Worm (Caenorhabditis elegans) whole organism, L1 larva: Measurements from ENCODE around the gene R151.1.
A peak's percentile ranks its signal among the peaks of the same experiment; 100 is the strongest.

Experiments used
- C16A3.4 ChIP-seq: fragments of 150-350 bp; optimal IDR thresholded peaks from 2 replicates; lab custom pipeline; 2014; ENCODE audit warnings: missing biosample characterization, missing genetic modification characterization
- Y116A8C.19 ChIP-seq: sonication (generic microtip); optimal IDR thresholded peaks from 2 replicates; lab custom pipeline; 2016; ENCODE audit warnings: missing compliant biosample characterization, missing genetic modification characterization, borderline replicate concordance
- aly-2 ChIP-seq: fragments of 150-350 bp; optimal IDR thresholded peaks from 2 replicates; lab custom pipeline; 2014; ENCODE audit warnings: missing biosample characterization, missing genetic modification characterization
- blmp-1 ChIP-seq: fragments of 150-350 bp; optimal IDR thresholded peaks from 2 replicates; lab custom pipeline; 2014; ENCODE audit warnings: missing biosample characterization, missing genetic modification characterization
- ceh-8 ChIP-seq: fragments of 200-800 bp; sonication (Bioruptor generic); optimal IDR thresholded peaks from 2 replicates; lab custom pipeline; 2018; ENCODE audit warnings: mild to moderate bottlenecking, missing genetic modification characterization, moderate library complexity, missing compliant biosample characterization
- ces-1 ChIP-seq: fragments of 150-350 bp; optimal IDR thresholded peaks from 2 replicates; lab custom pipeline; 2014; ENCODE audit warnings: missing biosample characterization, missing genetic modification reagents, missing genetic modification characterization
- dpl-1 ChIP-seq, 3 experiments: fragments of 150-350 bp in 2 of 3; sonication (generic microtip) in 1 of 3; optimal IDR thresholded peaks; 2 replicates each; lab custom pipeline; 2014 to 2017; ENCODE audit warnings: missing biosample characterization in 3 of 3, missing genetic modification characterization in 3 of 3, missing genetic modification reagents in 3 of 3
- efl-1 ChIP-seq, 4 experiments: fragments of 150-350 bp; optimal IDR thresholded peaks in 3 of 4; peaks in 1 of 4; 1 replicate in 1 of 4; 2 replicates in 3 of 4; lab custom pipeline; 2014; ENCODE audit warnings: missing biosample characterization in 2 of 4, missing genetic modification characterization in 2 of 4, missing genetic modification reagents in 2 of 4
- efl-3 ChIP-seq: fragments of 200-800 bp; sonication (Bioruptor generic); optimal IDR thresholded peaks from 2 replicates; lab custom pipeline; 2018; ENCODE audit warnings: mild to moderate bottlenecking, missing genetic modification characterization, missing compliant biosample characterization
- egl-13 ChIP-seq: sonication (generic microtip); optimal IDR thresholded peaks from 2 replicates; lab custom pipeline; 2016; ENCODE audit warnings: missing genotype, missing genetic modification reagents, missing genetic modification characterization, missing compliant biosample characterization
- elt-3 ChIP-seq, 6 experiments: fragments of 150-350 bp in 1 of 6; sonication (generic microtip); optimal IDR thresholded peaks; 2 replicates each; lab custom pipeline; 2017 to 2018; ENCODE audit warnings: missing biosample characterization in 6 of 6, missing genetic modification characterization in 6 of 6, inconsistent platforms in 1 of 6
- ets-5 ChIP-seq: fragments of 200-800 bp; sonication (Bioruptor generic); IDR thresholded peaks from 2 replicates; pipeline ENCODE4 v1.3.6; 2022; ENCODE audit warnings: missing genetic modification characterization, missing compliant biosample characterization
- fkh-10 ChIP-seq: sonication (generic microtip); optimal IDR thresholded peaks from 2 replicates; lab custom pipeline; 2017; ENCODE audit warnings: missing biosample characterization, missing genetic modification reagents, missing genetic modification characterization
- fos-1 ChIP-seq: fragments of 150-350 bp; optimal IDR thresholded peaks from 2 replicates; lab custom pipeline; 2014; ENCODE audit warnings: missing biosample characterization, missing genetic modification characterization
- grh-1 ChIP-seq: fragments of 200-800 bp; sonication (Bioruptor generic); IDR thresholded peaks from 2 replicates; pipeline ENCODE4 v1.3.6; 2022; ENCODE audit warnings: missing genetic modification reagents, missing genetic modification characterization, missing compliant biosample characterization
- hpl-2 ChIP-seq: fragments of 150-350 bp; optimal IDR thresholded peaks from 2 replicates; lab custom pipeline; 2014; ENCODE audit warnings: missing biosample characterization, missing genetic modification reagents, missing genetic modification characterization
- isw-1 ChIP-seq: fragments of 200-800 bp; sonication (Bioruptor generic); IDR thresholded peaks from 2 replicates; pipeline ENCODE4 v1.3.6; 2022; ENCODE audit warnings: missing genetic modification characterization, missing compliant biosample characterization
- lin-14 ChIP-seq: fragments of 200-800 bp; sonication (Bioruptor generic); optimal IDR thresholded peaks from 2 replicates; lab custom pipeline; 2018; ENCODE audit warnings: mild to moderate bottlenecking, missing genetic modification characterization, moderate library complexity, missing compliant biosample characterization
- lin-15B ChIP-seq: fragments of 150-350 bp; sonication (generic microtip); optimal IDR thresholded peaks from 3 replicates; lab custom pipeline; 2014; ENCODE audit warnings: missing biosample characterization, missing genetic modification characterization
- lsy-2 ChIP-seq, 2 experiments: fragments of 150-350 bp; optimal IDR thresholded peaks; 2 replicates each; lab custom pipeline; 2014; ENCODE audit warnings: missing biosample characterization in 2 of 2, missing genetic modification characterization in 2 of 2
- mab-9 ChIP-seq: fragments of 200-800 bp; sonication (Bioruptor generic); IDR thresholded peaks from 2 replicates; pipeline ENCODE4 v1.3.6; 2022; ENCODE audit warnings: missing genetic modification reagents, missing genetic modification characterization, missing compliant biosample characterization
- mdl-1 ChIP-seq, 2 experiments: fragments of 150-350 bp; optimal IDR thresholded peaks; 2 replicates each; lab custom pipeline; 2014 to 2017; ENCODE audit warnings: missing biosample characterization in 2 of 2, missing genetic modification characterization in 2 of 2, inconsistent platforms in 1 of 2
- mef-2 ChIP-seq: fragments of 150-350 bp; optimal IDR thresholded peaks from 2 replicates; lab custom pipeline; 2014; ENCODE audit warnings: missing biosample characterization, missing genetic modification characterization
- mep-1 ChIP-seq: fragments of 150-350 bp; optimal IDR thresholded peaks from 2 replicates; lab custom pipeline; 2014; ENCODE audit warnings: missing biosample characterization, missing genetic modification characterization
- nhr-20 ChIP-seq: sonication (generic microtip); optimal IDR thresholded peaks from 2 replicates; lab custom pipeline; 2016; ENCODE audit warnings: mild to moderate bottlenecking, missing genetic modification characterization, missing compliant biosample characterization
- nhr-28 ChIP-seq: fragments of 150-350 bp; optimal IDR thresholded peaks from 2 replicates; lab custom pipeline; 2014; ENCODE audit warnings: missing biosample characterization, missing genetic modification characterization
- nhr-71 ChIP-seq: sonication (generic microtip); optimal IDR thresholded peaks from 2 replicates; lab custom pipeline; 2016; ENCODE audit warnings: mild to moderate bottlenecking, missing genetic modification characterization, moderate library complexity, missing compliant biosample characterization
- nhr-76 ChIP-seq: sonication (generic microtip); optimal IDR thresholded peaks from 2 replicates; lab custom pipeline; 2017; ENCODE audit warnings: missing biosample characterization, missing genetic modification characterization
- nhr-84 ChIP-seq: sonication (generic microtip); optimal IDR thresholded peaks from 2 replicates; lab custom pipeline; 2017; ENCODE audit warnings: missing biosample characterization, missing genetic modification characterization
- nhr-90 ChIP-seq: sonication (generic microtip); optimal IDR thresholded peaks from 2 replicates; lab custom pipeline; 2016; ENCODE audit warnings: mild to moderate bottlenecking, missing genetic modification characterization, missing compliant biosample characterization; ENCODE audit not compliant: poor library complexity
- rnt-1 ChIP-seq: sonication (generic microtip); optimal IDR thresholded peaks from 2 replicates; lab custom pipeline; 2016; ENCODE audit warnings: mild to moderate bottlenecking, missing genetic modification characterization, moderate library complexity, missing compliant biosample characterization
- skn-1 ChIP-seq: fragments of 150-350 bp; optimal IDR thresholded peaks from 2 replicates; lab custom pipeline; 2014; ENCODE audit warnings: missing biosample characterization, missing genetic modification characterization
- snpc-4 ChIP-seq: fragments of 150-350 bp; optimal IDR thresholded peaks from 2 replicates; lab custom pipeline; 2014; ENCODE audit warnings: missing biosample characterization, missing genetic modification characterization
- snu-23 ChIP-seq: sonication (generic microtip); optimal IDR thresholded peaks from 2 replicates; lab custom pipeline; 2016; ENCODE audit warnings: missing genetic modification characterization, missing compliant biosample characterization
- swsn-7 ChIP-seq: sonication (generic microtip); optimal IDR thresholded peaks from 2 replicates; lab custom pipeline; 2016; ENCODE audit warnings: missing genetic modification characterization, missing compliant biosample characterization
- tbx-2 ChIP-seq: sonication (generic microtip); optimal IDR thresholded peaks from 2 replicates; lab custom pipeline; 2016; ENCODE audit warnings: missing genetic modification characterization, missing compliant biosample characterization
- tlp-1 ChIP-seq: fragments of 150-350 bp; optimal IDR thresholded peaks from 2 replicates; lab custom pipeline; 2014; ENCODE audit warnings: missing biosample characterization, missing genetic modification characterization
- unc-130 ChIP-seq: fragments of 150-350 bp; optimal IDR thresholded peaks from 2 replicates; lab custom pipeline; 2017; ENCODE audit warnings: missing biosample characterization, missing genetic modification characterization, inconsistent platforms
- unc-30 ChIP-seq: sonication (generic microtip); optimal IDR thresholded peaks from 2 replicates; lab custom pipeline; 2017; ENCODE audit warnings: missing biosample characterization, missing genetic modification characterization
- unc-86 ChIP-seq: sonication (generic microtip); optimal IDR thresholded peaks from 2 replicates; lab custom pipeline; 2016; ENCODE audit warnings: missing genetic modification characterization, missing compliant biosample characterization
- unc-98 ChIP-seq: fragments of 200-800 bp; sonication (Bioruptor generic); IDR thresholded peaks from 2 replicates; pipeline ENCODE4 v1.3.6; 2022; ENCODE audit warnings: missing genetic modification characterization, missing compliant biosample characterization
- vab-15 ChIP-seq: sonication (generic microtip); optimal IDR thresholded peaks from 2 replicates; lab custom pipeline; 2017; ENCODE audit warnings: missing genotype, mild to moderate bottlenecking, missing genetic modification characterization, missing compliant biosample characterization
- xbp-1 ChIP-seq: sonication (generic microtip); optimal IDR thresholded peaks from 2 replicates; lab custom pipeline; 2016; ENCODE audit warnings: missing genetic modification characterization, missing compliant biosample characterization
- zag-1 ChIP-seq: fragments of 150-350 bp; optimal IDR thresholded peaks from 2 replicates; lab custom pipeline; 2014; ENCODE audit warnings: missing biosample characterization, missing genetic modification characterization
- zip-4 ChIP-seq: fragments of 200-800 bp; sonication (Bioruptor generic); optimal IDR thresholded peaks from 2 replicates; lab custom pipeline; 2018; ENCODE audit warnings: mild to moderate bottlenecking, missing genetic modification characterization, moderate library complexity, missing compliant biosample characterization
- ztf-4 ChIP-seq: fragments of 150-350 bp; optimal IDR thresholded peaks from 2 replicates; lab custom pipeline; 2014; ENCODE audit warnings: missing biosample characterization, missing genetic modification characterization

R151.1 gene

ce11 chrIII:7201378-7202256 lies 14.7 kb upstream of the R151.1 start, which contains the start of gene dpy-31:
dpy-31 (plus strand) TSS chrIII:7202206.
- peak; percentile 29 for TF ChIP-seq mep-1 (tag; lab: Kevin White, UChicago)
- TF ChIP-seq unc-30 (tag; lab: Kevin White, UChicago), result no peak
- peak; percentile 98 for TF ChIP-seq blmp-1 (tag; lab: Kevin White, UChicago)
- TF ChIP-seq nhr-71 (tag; lab: Kevin White, UChicago), result peak; percentile 37
- TF ChIP-seq egl-13, result no peak
- peak; percentile 19 for TF ChIP-seq tbx-2 (tag; lab: Kevin White, UChicago)
- TF ChIP-seq isw-1 (GFP tag; lab: Robert Waterston, UW), result no peak
- TF ChIP-seq xbp-1 (tag; lab: Kevin White, UChicago), result no peak
- peak; percentile 58 for TF ChIP-seq lin-14 (GFP tag; lab: Kevin White, UChicago)
- TF ChIP-seq efl-1 (optimal IDR thresholded peaks at IDR 0.05; lab: Kevin White, UChicago), result no peak
- TF ChIP-seq efl-1 (GFP tag; optimal IDR thresholded peaks at IDR 0.05 in 1 of 2; lab: Kevin White, UChicago), result peak in 1 of 2 experiments; percentile 42
- no peak for TF ChIP-seq ets-5 (GFP tag; lab: Robert Waterston, UW)
- no peak for TF ChIP-seq mef-2 (tag; lab: Kevin White, UChicago)
- peak; percentile 8 to 57 for TF ChIP-seq lsy-2 (tag; optimal IDR thresholded peaks at IDR 0.05; lab: Kevin White, UChicago)
- no peak for TF ChIP-seq aly-2 (tag; lab: Kevin White, UChicago)
- peak; percentile 35 for TF ChIP-seq nhr-20 (tag; lab: Kevin White, UChicago)
- peak in 3 of 6 experiments; percentile 10 to 79 (median 21) for TF ChIP-seq elt-3 (tag; optimal IDR thresholded peaks at IDR 0.05; lab: Kevin White, UChicago)
- TF ChIP-seq dpl-1 (GFP tag; optimal IDR thresholded peaks at IDR 0.05; lab: Kevin White, UChicago), result peak in 2 of 3 experiments; percentile 2 to 17
- no peak for TF ChIP-seq tlp-1 (tag; lab: Kevin White, UChicago)
- TF ChIP-seq snu-23, result peak; percentile 14
- no peak for TF ChIP-seq swsn-7 (tag; lab: Kevin White, UChicago)
- TF ChIP-seq, all 84 proteins: peak for 11

ce11 chrIII:7203130-7203775 lies 13.1 kb upstream of the R151.1 start:
- peak; percentile 57 for TF ChIP-seq lin-14 (GFP tag; lab: Kevin White, UChicago)
- no peak for TF ChIP-seq nhr-28
- peak; percentile 57 for TF ChIP-seq nhr-71 (tag; lab: Kevin White, UChicago)
- TF ChIP-seq unc-86, result no peak
- TF ChIP-seq elt-3 (tag; optimal IDR thresholded peaks at IDR 0.05; lab: Kevin White, UChicago), result peak in 3 of 6 experiments; percentile 44 to 76 (median 61)
- no peak for TF ChIP-seq efl-3 (GFP tag; lab: Kevin White, UChicago)
- TF ChIP-seq blmp-1 (tag; lab: Kevin White, UChicago), result peak; percentile 89
- TF ChIP-seq grh-1 (GFP tag; lab: Robert Waterston, UW), result peak; percentile 74
- TF ChIP-seq fos-1, result no peak
- TF ChIP-seq swsn-7 (tag; lab: Kevin White, UChicago), result no peak
- no peak for TF ChIP-seq mdl-1 (tag; optimal IDR thresholded peaks at IDR 0.05; lab: Kevin White, UChicago)
- peak; percentile 36 for TF ChIP-seq nhr-90
- TF ChIP-seq lin-15B (tag; lab: Kevin White, UChicago), result no peak
- TF ChIP-seq nhr-84 (tag; lab: Kevin White, UChicago), result no peak
- TF ChIP-seq ceh-8 (GFP tag; lab: Kevin White, UChicago), result no peak
- TF ChIP-seq vab-15 (tag; lab: Kevin White, UChicago), result no peak
- no peak for TF ChIP-seq rnt-1 (tag; lab: Kevin White, UChicago)
- no peak for TF ChIP-seq nhr-76
- TF ChIP-seq unc-130 (tag; lab: Kevin White, UChicago), result no peak
- no peak for TF ChIP-seq fkh-10 (GFP tag; lab: Kevin White, UChicago)
- no peak for TF ChIP-seq zag-1 (tag; lab: Kevin White, UChicago)
- TF ChIP-seq tbx-2 (tag; lab: Kevin White, UChicago), result peak; percentile 36
- no peak for TF ChIP-seq zip-4 (GFP tag; lab: Kevin White, UChicago)
- TF ChIP-seq ces-1 (GFP tag; lab: Kevin White, UChicago), result no peak
- TF ChIP-seq Y116A8C.19 (tag; lab: Kevin White, UChicago), result no peak
- peak; percentile 56 for TF ChIP-seq snu-23
- no peak for TF ChIP-seq C16A3.4
- TF ChIP-seq unc-98 (GFP tag; lab: Robert Waterston, UW), result no peak
- TF ChIP-seq ztf-4, result no peak
- no peak for TF ChIP-seq skn-1
- peak in 1 of 2 experiments; percentile 8 for TF ChIP-seq efl-1 (optimal IDR thresholded peaks at IDR 0.05; lab: Kevin White, UChicago)
- peak in 1 of 2 experiments; percentile 87 for TF ChIP-seq efl-1 (GFP tag; optimal IDR thresholded peaks at IDR 0.05 in 1 of 2; lab: Kevin White, UChicago)
- no peak for TF ChIP-seq snpc-4 (tag; lab: Kevin White, UChicago)
- no peak for TF ChIP-seq hpl-2
- peak; percentile 34 for TF ChIP-seq mep-1 (tag; lab: Kevin White, UChicago)
- TF ChIP-seq mab-9 (GFP tag; lab: Robert Waterston, UW), result no peak
